Worm (Caenorhabditis elegans) whole organism, midembryonic: Measurements from ENCODE around the gene tyr-1.

Experiments used
- flt-1 ChIP-seq: fragments of 200-800 bp; sonication (Bioruptor generic); IDR thresholded peaks from 2 replicates; pipeline ENCODE4 v1.3.6; 2022; ENCODE audit warnings: missing genetic modification characterization, missing compliant biosample characterization
- med-1 ChIP-seq: sonication (generic microtip); optimal IDR thresholded peaks from 2 replicates; lab custom pipeline; 2017; ENCODE audit warnings: missing genetic modification characterization, mild to moderate bottlenecking, missing compliant biosample characterization, antibody characterized with exemption, missing genetic modification reagents; ENCODE audit not compliant: insufficient read depth
- ref-1 ChIP-seq: fragments of 200-800 bp; sonication (Bioruptor generic); conservative IDR thresholded peaks from 2 replicates; pipeline ENCODE4 v1.3.6; 2022; ENCODE audit warnings: missing genetic modification reagents, missing genetic modification characterization, missing compliant biosample characterization
- tab-1 ChIP-seq: fragments of 200-800 bp; sonication (Bioruptor generic); IDR thresholded peaks from 2 replicates; pipeline ENCODE4 v1.3.6; 2022; ENCODE audit warnings: missing genetic modification characterization, missing compliant biosample characterization
- ztf-23 ChIP-seq: fragments of 200-800 bp; sonication (Bioruptor generic); IDR thresholded peaks from 2 replicates; pipeline ENCODE4 v1.3.6; 2022; ENCODE audit warnings: missing genetic modification reagents, missing genetic modification characterization, missing compliant biosample characterization

- TF ChIP-seq tab-1 (GFP tag; lab: Robert Waterston, UW) (no peak), ref-1 (no peak), ztf-23 (GFP tag; lab: Robert Waterston, UW) (no peak), med-1 (no peak), flt-1 (GFP tag; lab: Robert Waterston, UW) (no peak)
Measured at ce11 chrIII:7857142-7857541, 16.4 kb upstream of the tyr-1 start, which contains the start of gene tag-307.
